Worm (Caenorhabditis elegans) whole organism, late embryonic: ENCODE data around the gene gmeb-3.

Experiments used
- F13H6.1 ChIP-seq: sonication (generic microtip); optimal IDR thresholded peaks from 2 replicates; lab custom pipeline; 2016; ENCODE audit warnings: missing genetic modification characterization, missing compliant biosample characterization
- Y22D7AL.16 ChIP-seq: sonication (generic microtip); optimal IDR thresholded peaks from 2 replicates; lab custom pipeline; 2016; ENCODE audit warnings: missing genetic modification characterization, missing compliant biosample characterization
- ahr-1 ChIP-seq: sonication (generic microtip); optimal IDR thresholded peaks from 2 replicates; lab custom pipeline; 2016; ENCODE audit warnings: missing genetic modification characterization, missing compliant biosample characterization
- ceh-18 ChIP-seq: sonication (generic microtip); optimal IDR thresholded peaks from 2 replicates; lab custom pipeline; 2016; ENCODE audit warnings: missing genetic modification characterization, missing compliant biosample characterization
- ceh-2 ChIP-seq: sonication (generic microtip); optimal IDR thresholded peaks from 2 replicates; lab custom pipeline; 2016; ENCODE audit warnings: missing genotype, missing genetic modification characterization, missing compliant biosample characterization
- ceh-22 ChIP-seq: sonication (generic microtip); optimal IDR thresholded peaks from 2 replicates; lab custom pipeline; 2017; ENCODE audit warnings: missing biosample characterization, missing genetic modification characterization
- ceh-30 ChIP-seq: fragments of 150-350 bp; optimal IDR thresholded peaks from 2 replicates; lab custom pipeline; 2014; ENCODE audit warnings: missing biosample characterization, missing genetic modification characterization
- ceh-45 ChIP-seq: fragments of 200-800 bp; sonication (Bioruptor generic); IDR thresholded peaks from 2 replicates; pipeline ENCODE4 v1.3.6; 2022; ENCODE audit warnings: missing genetic modification reagents, missing genetic modification characterization, missing compliant biosample characterization
- ceh-48 ChIP-seq: sonication (generic microtip); optimal IDR thresholded peaks from 2 replicates; lab custom pipeline; 2016; ENCODE audit warnings: missing genetic modification characterization, inconsistent platforms, missing compliant biosample characterization
- dmd-4 ChIP-seq: sonication (generic microtip); optimal IDR thresholded peaks from 2 replicates; lab custom pipeline; 2016; ENCODE audit warnings: borderline replicate concordance, missing genetic modification characterization, missing compliant biosample characterization
- elt-2 ChIP-seq: sonication (generic microtip); optimal IDR thresholded peaks from 2 replicates; lab custom pipeline; 2016; ENCODE audit warnings: missing genetic modification reagents, missing genetic modification characterization, missing compliant biosample characterization
- elt-4 ChIP-seq: sonication (generic microtip); optimal IDR thresholded peaks from 2 replicates; lab custom pipeline; 2016; ENCODE audit warnings: missing genetic modification characterization, missing compliant biosample characterization
- ets-4 ChIP-seq: sonication (generic microtip); optimal IDR thresholded peaks from 2 replicates; lab custom pipeline; 2016; ENCODE audit warnings: missing genetic modification characterization, missing compliant biosample characterization
- eyg-1 ChIP-seq: sonication (generic microtip); optimal IDR thresholded peaks from 2 replicates; lab custom pipeline; 2016; ENCODE audit warnings: missing genotype, missing genetic modification characterization, missing compliant biosample characterization
- fax-1 ChIP-seq: sonication (generic microtip); optimal IDR thresholded peaks from 2 replicates; lab custom pipeline; 2016; ENCODE audit warnings: missing genotype, missing genetic modification characterization, missing compliant biosample characterization
- fkh-10 ChIP-seq: fragments of 150-350 bp; optimal IDR thresholded peaks from 2 replicates; lab custom pipeline; 2014; ENCODE audit warnings: missing biosample characterization, missing genetic modification reagents, missing genetic modification characterization
- fkh-6 ChIP-seq: sonication (generic microtip); optimal IDR thresholded peaks from 2 replicates; lab custom pipeline; 2016; ENCODE audit warnings: missing genetic modification characterization, missing compliant biosample characterization
- hlh-15 ChIP-seq: sonication (generic microtip); optimal IDR thresholded peaks from 2 replicates; lab custom pipeline; 2016; ENCODE audit warnings: missing genetic modification characterization, missing compliant biosample characterization
- hlh-30 ChIP-seq: sonication (generic microtip); optimal IDR thresholded peaks from 2 replicates; lab custom pipeline; 2017; ENCODE audit warnings: antibody characterized with exemption, missing genetic modification characterization, missing compliant biosample characterization; ENCODE audit not compliant: insufficient read depth
- hlh-6 ChIP-seq: sonication (generic microtip); optimal IDR thresholded peaks from 2 replicates; lab custom pipeline; 2016; ENCODE audit warnings: missing genotype, missing genetic modification characterization, missing compliant biosample characterization
- hlh-8 ChIP-seq: sonication (generic microtip); optimal IDR thresholded peaks from 2 replicates; lab custom pipeline; 2016; ENCODE audit warnings: missing genotype, missing genetic modification characterization, missing compliant biosample characterization
- lim-6 ChIP-seq: sonication (generic microtip); optimal IDR thresholded peaks from 2 replicates; lab custom pipeline; 2016; ENCODE audit warnings: missing genetic modification characterization, missing compliant biosample characterization
- lin-11 ChIP-seq: fragments of 200-800 bp; sonication (Bioruptor generic); optimal IDR thresholded peaks from 2 replicates; lab custom pipeline; 2018; ENCODE audit warnings: mild to moderate bottlenecking, missing genetic modification characterization, missing compliant biosample characterization
- mec-3 ChIP-seq: sonication (generic microtip); optimal IDR thresholded peaks from 2 replicates; lab custom pipeline; 2016; ENCODE audit warnings: borderline replicate concordance, missing genetic modification characterization, missing compliant biosample characterization
- nfya-1 ChIP-seq: sonication (generic microtip); optimal IDR thresholded peaks from 2 replicates; lab custom pipeline; 2017; ENCODE audit warnings: missing genetic modification characterization, mild to moderate bottlenecking, missing compliant biosample characterization, antibody characterized with exemption, moderate library complexity
- nhr-232 ChIP-seq: sonication (generic microtip); optimal IDR thresholded peaks from 2 replicates; lab custom pipeline; 2016; ENCODE audit warnings: missing genetic modification characterization, missing compliant biosample characterization
- odd-2 ChIP-seq: sonication (generic microtip); optimal IDR thresholded peaks from 2 replicates; lab custom pipeline; 2017; ENCODE audit warnings: antibody characterized with exemption, mild to moderate bottlenecking, missing genetic modification characterization, missing compliant biosample characterization
- pag-3 ChIP-seq: sonication (generic microtip); optimal IDR thresholded peaks from 2 replicates; lab custom pipeline; 2016; ENCODE audit warnings: missing compliant biosample characterization, missing genetic modification characterization, borderline replicate concordance
- pax-1 ChIP-seq: fragments of 150-350 bp; optimal IDR thresholded peaks from 2 replicates; lab custom pipeline; 2014; ENCODE audit warnings: missing biosample characterization, missing genetic modification characterization
- pha-2 ChIP-seq: sonication (generic microtip); optimal IDR thresholded peaks from 2 replicates; lab custom pipeline; 2017; ENCODE audit warnings: mild to moderate bottlenecking, missing genetic modification characterization, missing compliant biosample characterization
- pqm-1 ChIP-seq: sonication (generic microtip); optimal IDR thresholded peaks from 2 replicates; lab custom pipeline; 2016; ENCODE audit warnings: missing genetic modification characterization, missing compliant biosample characterization
- ref-2 ChIP-seq: sonication (generic microtip); optimal IDR thresholded peaks from 2 replicates; lab custom pipeline; 2016; ENCODE audit warnings: missing genetic modification characterization, missing compliant biosample characterization
- rnt-1 ChIP-seq: sonication (generic microtip); optimal IDR thresholded peaks from 2 replicates; lab custom pipeline; 2016; ENCODE audit warnings: missing genetic modification characterization, missing compliant biosample characterization
- sdc-2 ChIP-seq: sonication (generic microtip); optimal IDR thresholded peaks from 2 replicates; lab custom pipeline; 2016; ENCODE audit warnings: missing genotype, missing genetic modification characterization, missing compliant biosample characterization
- sox-2 ChIP-seq: fragments of 200-800 bp; sonication (Bioruptor generic); IDR thresholded peaks from 2 replicates; pipeline ENCODE4 v1.3.6; 2022; ENCODE audit warnings: missing genetic modification reagents, missing genetic modification characterization, missing compliant biosample characterization
- sox-4 ChIP-seq: sonication (generic microtip); optimal IDR thresholded peaks from 2 replicates; lab custom pipeline; 2017; ENCODE audit warnings: mild to moderate bottlenecking, missing genetic modification characterization, inconsistent platforms, missing compliant biosample characterization
- tbx-7 ChIP-seq: sonication (generic microtip); optimal IDR thresholded peaks from 2 replicates; lab custom pipeline; 2016; ENCODE audit warnings: missing genotype, missing genetic modification characterization, missing compliant biosample characterization
- ttx-3 ChIP-seq: sonication (generic microtip); optimal IDR thresholded peaks from 2 replicates; lab custom pipeline; 2016; ENCODE audit warnings: missing genetic modification reagents, missing genetic modification characterization, missing compliant biosample characterization
- zip-5 ChIP-seq: sonication (generic microtip); optimal IDR thresholded peaks from 2 replicates; lab custom pipeline; 2016; ENCODE audit warnings: missing genetic modification characterization, missing compliant biosample characterization

gmeb-3 gene

ce11 chrIII:3759312-3759711 is 9.0 kb upstream of the gmeb-3 start, which contains the start of gene arcp-1:
arcp-1 (minus strand) TSS chrIII:3759412.
- TF ChIP-seq ttx-3 (no peak), fax-1 (tag; lab: Kevin White, UChicago) (no peak), pqm-1 (tag; lab: Kevin White, UChicago) (no peak), Y22D7AL.16 (no peak), sdc-2 (tag; lab: Kevin White, UChicago) (no peak), rnt-1 (tag; lab: Kevin White, UChicago) (no peak), nfya-1 (tag; lab: Kevin White, UChicago) (no peak), ceh-22 (tag; lab: Kevin White, UChicago) (no peak), tbx-7 (no peak), ref-2 (tag; lab: Kevin White, UChicago) (no peak), elt-4 (tag; lab: Kevin White, UChicago) (no peak), mec-3 (tag; lab: Kevin White, UChicago) (no peak), ceh-30 (tag; lab: Kevin White, UChicago) (no peak), hlh-15 (tag; lab: Kevin White, UChicago) (no peak), ceh-45 (GFP tag; lab: Robert Waterston, UW) (no peak), fkh-10 (GFP tag; lab: Kevin White, UChicago) (no peak), F13H6.1 (tag; lab: Kevin White, UChicago) (no peak), ets-4 (tag; lab: Kevin White, UChicago) (no peak)

DNA sequence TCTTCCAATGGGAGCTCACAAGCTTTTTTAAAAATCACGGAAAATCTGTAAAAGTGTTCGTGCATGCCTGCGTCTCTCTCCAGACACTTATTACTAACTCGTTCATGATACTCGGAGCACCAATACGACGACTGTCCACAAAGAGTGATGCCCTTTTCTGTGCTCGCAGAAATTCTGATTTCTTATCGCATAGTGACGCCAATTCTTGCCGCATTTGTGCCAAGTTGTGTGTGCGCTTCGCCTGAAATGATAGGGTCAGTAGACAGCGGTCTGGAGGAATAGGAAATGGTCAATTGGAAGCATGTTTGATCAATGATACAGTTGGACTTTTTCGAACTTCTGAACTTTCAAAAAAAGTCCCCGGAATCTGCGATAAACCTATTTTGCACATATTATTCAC is 4.3 kb upstream of the gmeb-3 start:
- no peak for TF ChIP-seq ceh-48 (tag; lab: Kevin White, UChicago)
- TF ChIP-seq lim-6 (tag; lab: Kevin White, UChicago) = no peak
- TF ChIP-seq odd-2 (tag; lab: Kevin White, UChicago) = no peak
- TF ChIP-seq elt-2 (tag; lab: Kevin White, UChicago) = peak; percentile 26
- TF ChIP-seq ceh-2 (tag; lab: Kevin White, UChicago) = no peak
- no peak for TF ChIP-seq pax-1 (tag; lab: Kevin White, UChicago)
- TF ChIP-seq, all 69 proteins: peak for 1

DNA sequence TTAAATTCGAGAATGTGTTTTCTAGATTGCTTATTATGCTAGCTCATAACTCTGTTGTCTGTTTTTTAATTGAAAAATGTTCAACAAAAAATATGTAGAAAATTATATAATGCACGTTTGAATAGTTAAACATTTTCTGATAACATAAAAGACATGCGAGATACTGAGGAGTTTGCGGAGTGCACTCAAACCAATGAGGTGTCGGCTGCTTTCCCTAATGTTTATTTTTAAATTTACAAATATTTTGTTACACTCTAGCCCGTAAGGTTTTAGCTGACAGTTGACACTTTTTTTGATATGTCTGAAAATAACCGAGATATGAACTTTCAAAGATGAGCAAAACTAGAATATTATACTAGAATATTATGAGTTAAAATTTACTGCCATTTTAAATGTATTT is 3.7 kb upstream of the gmeb-3 start:
- no peak for TF ChIP-seq ahr-1 (tag; lab: Kevin White, UChicago)
- TF ChIP-seq ceh-45 (GFP tag; lab: Robert Waterston, UW) = no peak
- no peak for TF ChIP-seq ceh-22 (tag; lab: Kevin White, UChicago)
- TF ChIP-seq, all 69 proteins: peak for 0

DNA sequence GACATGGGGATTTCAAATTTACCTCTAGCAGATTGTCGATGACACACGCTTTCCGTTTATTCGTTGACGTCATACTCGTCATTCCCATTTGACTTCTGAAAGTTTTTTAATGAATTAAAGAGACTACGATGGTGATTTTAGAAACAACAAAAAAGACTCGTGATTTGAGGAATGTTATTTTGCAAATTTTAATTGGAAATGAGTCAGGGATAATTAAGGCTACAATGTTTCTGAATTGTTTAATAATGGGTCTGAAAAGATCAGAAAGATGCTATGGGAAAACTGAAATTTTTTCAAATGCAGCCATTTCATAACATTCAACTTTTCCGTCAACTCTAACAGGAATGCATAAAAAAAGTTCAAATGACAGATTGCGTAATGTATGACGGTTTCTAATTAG is 2.8 kb upstream of the gmeb-3 start, which contains the start of gene C44F1.1:
Gene C44F1.1 (minus strand): TSS at position 101 of the 400 bp plus-strand sequence.
- TF ChIP-seq nfya-1 (tag; lab: Kevin White, UChicago) (no peak), dmd-4 (no peak), ceh-18 (no peak), pha-2 (tag; lab: Kevin White, UChicago) (no peak), hlh-30 (tag; lab: Kevin White, UChicago) (no peak), fkh-6 (tag; lab: Kevin White, UChicago) (no peak), eyg-1 (tag; lab: Kevin White, UChicago) (no peak), sox-4 (no peak), nhr-232 (tag; lab: Kevin White, UChicago) (no peak), rnt-1 (tag; lab: Kevin White, UChicago) (no peak), odd-2 (tag; lab: Kevin White, UChicago) (no peak), lim-6 (tag; lab: Kevin White, UChicago) (no peak), sox-2 (GFP tag; lab: Robert Waterston, UW) (no peak), pag-3 (tag; lab: Kevin White, UChicago) (no peak), hlh-8 (tag; lab: Kevin White, UChicago) (no peak), sdc-2 (tag; lab: Kevin White, UChicago) (no peak), ttx-3 (no peak), zip-5 (tag; lab: Kevin White, UChicago) (no peak), lin-11 (no peak), hlh-6 (tag; lab: Kevin White, UChicago) (no peak)
- TF ChIP-seq, all 69 proteins: peak for 0
